Worm (Caenorhabditis elegans) whole organism, L1 larva: ENCODE results near the gene ZK1098.2.
A peak's percentile ranks its signal among the peaks of the same experiment; 100 is the strongest.

ENCODE experiments used
- C16A3.4 ChIP-seq: fragments of 150-350 bp; optimal IDR thresholded peaks from 2 replicates; lab custom pipeline; 2014; ENCODE audit warnings: missing biosample characterization, missing genetic modification characterization
- C34B4.2 ChIP-seq: sonication (generic microtip); optimal IDR thresholded peaks from 2 replicates; lab custom pipeline; 2017; ENCODE audit warnings: mild to moderate bottlenecking, missing genetic modification characterization, missing compliant biosample characterization
- F16B12.6 ChIP-seq: fragments of 150-350 bp; optimal IDR thresholded peaks from 2 replicates; lab custom pipeline; 2014; ENCODE audit warnings: missing biosample characterization, missing genetic modification characterization
- Y116A8C.19 ChIP-seq: sonication (generic microtip); optimal IDR thresholded peaks from 2 replicates; lab custom pipeline; 2016; ENCODE audit warnings: missing compliant biosample characterization, missing genetic modification characterization, borderline replicate concordance
- alr-1 ChIP-seq: fragments of 200-800 bp; sonication (Bioruptor generic); optimal IDR thresholded peaks from 2 replicates; lab custom pipeline; 2018; ENCODE audit warnings: borderline replicate concordance, mild to moderate bottlenecking, missing genetic modification characterization, missing compliant biosample characterization
- blmp-1 ChIP-seq: fragments of 150-350 bp; optimal IDR thresholded peaks from 2 replicates; lab custom pipeline; 2014; ENCODE audit warnings: missing biosample characterization, missing genetic modification characterization
- ceh-82 ChIP-seq, 3 experiments: fragments of 150-350 bp in 1 of 3; sonication (generic microtip) in 2 of 3; optimal IDR thresholded peaks; 2 replicates each; lab custom pipeline; 2014 to 2017; ENCODE audit warnings: missing biosample characterization in 3 of 3, missing genetic modification characterization in 3 of 3
- ceh-88 ChIP-seq: fragments of 200-800 bp; sonication (Bioruptor generic); IDR thresholded peaks from 2 replicates; pipeline ENCODE4 v1.3.6; 2022; ENCODE audit warnings: missing genetic modification characterization, missing compliant biosample characterization
- dpl-1 ChIP-seq, 3 experiments: fragments of 150-350 bp in 2 of 3; sonication (generic microtip) in 1 of 3; optimal IDR thresholded peaks; 2 replicates each; lab custom pipeline; 2014 to 2017; ENCODE audit warnings: missing biosample characterization in 3 of 3, missing genetic modification characterization in 3 of 3, missing genetic modification reagents in 3 of 3
- efl-1 ChIP-seq, 4 experiments: fragments of 150-350 bp; optimal IDR thresholded peaks in 3 of 4; peaks in 1 of 4; 1 replicate in 1 of 4; 2 replicates in 3 of 4; lab custom pipeline; 2014; ENCODE audit warnings: missing biosample characterization in 2 of 4, missing genetic modification characterization in 2 of 4, missing genetic modification reagents in 2 of 4
- egl-27 ChIP-seq, 2 experiments: fragments of 150-350 bp in 1 of 2; sonication (generic microtip); optimal IDR thresholded peaks; 3 replicates each; lab custom pipeline; 2017 to 2018; ENCODE audit warnings: missing biosample characterization in 2 of 2, missing genetic modification characterization in 2 of 2, missing genetic modification reagents in 2 of 2
- elt-2 ChIP-seq: sonication (generic microtip); optimal IDR thresholded peaks from 2 replicates; lab custom pipeline; 2016; ENCODE audit warnings: missing genetic modification characterization, mild to moderate bottlenecking, inconsistent platforms, missing compliant biosample characterization, missing genetic modification reagents
- fkh-10 ChIP-seq: sonication (generic microtip); optimal IDR thresholded peaks from 2 replicates; lab custom pipeline; 2017; ENCODE audit warnings: missing biosample characterization, missing genetic modification reagents, missing genetic modification characterization
- fkh-4 ChIP-seq: sonication (generic microtip); optimal IDR thresholded peaks from 2 replicates; lab custom pipeline; 2016; ENCODE audit warnings: missing compliant biosample characterization, missing genetic modification characterization, borderline replicate concordance
- grh-1 ChIP-seq: fragments of 200-800 bp; sonication (Bioruptor generic); IDR thresholded peaks from 2 replicates; pipeline ENCODE4 v1.3.6; 2022; ENCODE audit warnings: missing genetic modification reagents, missing genetic modification characterization, missing compliant biosample characterization
- hlh-4 ChIP-seq: sonication (generic microtip); optimal IDR thresholded peaks from 2 replicates; lab custom pipeline; 2016; ENCODE audit warnings: mild to moderate bottlenecking, missing genetic modification characterization, missing compliant biosample characterization
- hpl-2 ChIP-seq: fragments of 150-350 bp; optimal IDR thresholded peaks from 2 replicates; lab custom pipeline; 2014; ENCODE audit warnings: missing biosample characterization, missing genetic modification reagents, missing genetic modification characterization
- irx-1 ChIP-seq: sonication (generic microtip); optimal IDR thresholded peaks from 2 replicates; lab custom pipeline; 2016; ENCODE audit warnings: missing genetic modification characterization, missing compliant biosample characterization
- jun-1 ChIP-seq: fragments of 150-350 bp; optimal IDR thresholded peaks from 2 replicates; lab custom pipeline; 2014; ENCODE audit warnings: missing biosample characterization, missing genetic modification reagents, missing genetic modification characterization
- lin-14 ChIP-seq: fragments of 200-800 bp; sonication (Bioruptor generic); optimal IDR thresholded peaks from 2 replicates; lab custom pipeline; 2018; ENCODE audit warnings: mild to moderate bottlenecking, missing genetic modification characterization, moderate library complexity, missing compliant biosample characterization
- lin-15B ChIP-seq: fragments of 150-350 bp; sonication (generic microtip); optimal IDR thresholded peaks from 3 replicates; lab custom pipeline; 2014; ENCODE audit warnings: missing biosample characterization, missing genetic modification characterization
- lin-39 ChIP-seq: fragments of 150-350 bp; optimal IDR thresholded peaks from 2 replicates; lab custom pipeline; 2014; ENCODE audit warnings: missing biosample characterization, missing genetic modification reagents, missing genetic modification characterization
- lsy-2 ChIP-seq, 2 experiments: fragments of 150-350 bp; optimal IDR thresholded peaks; 2 replicates each; lab custom pipeline; 2014; ENCODE audit warnings: missing biosample characterization in 2 of 2, missing genetic modification characterization in 2 of 2
- mdl-1 ChIP-seq, 2 experiments: fragments of 150-350 bp; optimal IDR thresholded peaks; 2 replicates each; lab custom pipeline; 2014 to 2017; ENCODE audit warnings: missing biosample characterization in 2 of 2, missing genetic modification characterization in 2 of 2, inconsistent platforms in 1 of 2
- mef-2 ChIP-seq: fragments of 150-350 bp; optimal IDR thresholded peaks from 2 replicates; lab custom pipeline; 2014; ENCODE audit warnings: missing biosample characterization, missing genetic modification characterization
- mep-1 ChIP-seq: fragments of 150-350 bp; optimal IDR thresholded peaks from 2 replicates; lab custom pipeline; 2014; ENCODE audit warnings: missing biosample characterization, missing genetic modification characterization
- nhr-11 ChIP-seq: fragments of 150-350 bp; optimal IDR thresholded peaks from 2 replicates; lab custom pipeline; 2014; ENCODE audit warnings: missing biosample characterization, missing genetic modification characterization
- nhr-12 ChIP-seq: sonication (generic microtip); optimal IDR thresholded peaks from 2 replicates; lab custom pipeline; 2017; ENCODE audit warnings: missing biosample characterization, missing genetic modification characterization
- nhr-20 ChIP-seq: sonication (generic microtip); optimal IDR thresholded peaks from 2 replicates; lab custom pipeline; 2016; ENCODE audit warnings: mild to moderate bottlenecking, missing genetic modification characterization, missing compliant biosample characterization
- nhr-28 ChIP-seq: fragments of 150-350 bp; optimal IDR thresholded peaks from 2 replicates; lab custom pipeline; 2014; ENCODE audit warnings: missing biosample characterization, missing genetic modification characterization
- nhr-71 ChIP-seq: sonication (generic microtip); optimal IDR thresholded peaks from 2 replicates; lab custom pipeline; 2016; ENCODE audit warnings: mild to moderate bottlenecking, missing genetic modification characterization, moderate library complexity, missing compliant biosample characterization
- nhr-76 ChIP-seq: sonication (generic microtip); optimal IDR thresholded peaks from 2 replicates; lab custom pipeline; 2017; ENCODE audit warnings: missing biosample characterization, missing genetic modification characterization
- nhr-77 ChIP-seq: fragments of 150-350 bp; optimal IDR thresholded peaks from 2 replicates; lab custom pipeline; 2014; ENCODE audit warnings: missing biosample characterization, missing genetic modification characterization
- nhr-84 ChIP-seq: sonication (generic microtip); optimal IDR thresholded peaks from 2 replicates; lab custom pipeline; 2017; ENCODE audit warnings: missing biosample characterization, missing genetic modification characterization
- nhr-90 ChIP-seq: sonication (generic microtip); optimal IDR thresholded peaks from 2 replicates; lab custom pipeline; 2016; ENCODE audit warnings: mild to moderate bottlenecking, missing genetic modification characterization, missing compliant biosample characterization; ENCODE audit not compliant: poor library complexity
- snpc-4 ChIP-seq: fragments of 150-350 bp; optimal IDR thresholded peaks from 2 replicates; lab custom pipeline; 2014; ENCODE audit warnings: missing biosample characterization, missing genetic modification characterization
- snu-23 ChIP-seq: sonication (generic microtip); optimal IDR thresholded peaks from 2 replicates; lab custom pipeline; 2016; ENCODE audit warnings: missing genetic modification characterization, missing compliant biosample characterization
- sox-4 ChIP-seq: sonication (generic microtip); optimal IDR thresholded peaks from 2 replicates; lab custom pipeline; 2016; ENCODE audit warnings: missing genetic modification characterization, missing compliant biosample characterization
- swsn-7 ChIP-seq: sonication (generic microtip); optimal IDR thresholded peaks from 2 replicates; lab custom pipeline; 2016; ENCODE audit warnings: missing genetic modification characterization, missing compliant biosample characterization
- tbx-2 ChIP-seq: sonication (generic microtip); optimal IDR thresholded peaks from 2 replicates; lab custom pipeline; 2016; ENCODE audit warnings: missing genetic modification characterization, missing compliant biosample characterization
- unc-130 ChIP-seq: fragments of 150-350 bp; optimal IDR thresholded peaks from 2 replicates; lab custom pipeline; 2017; ENCODE audit warnings: missing biosample characterization, missing genetic modification characterization, inconsistent platforms
- unc-62 ChIP-seq: fragments of 150-350 bp; optimal IDR thresholded peaks from 2 replicates; lab custom pipeline; 2014; ENCODE audit warnings: missing biosample characterization, missing genetic modification reagents, missing genetic modification characterization
- unc-86 ChIP-seq: sonication (generic microtip); optimal IDR thresholded peaks from 2 replicates; lab custom pipeline; 2016; ENCODE audit warnings: missing genetic modification characterization, missing compliant biosample characterization
- vab-15 ChIP-seq: sonication (generic microtip); optimal IDR thresholded peaks from 2 replicates; lab custom pipeline; 2017; ENCODE audit warnings: missing genotype, mild to moderate bottlenecking, missing genetic modification characterization, missing compliant biosample characterization
- zag-1 ChIP-seq: fragments of 150-350 bp; optimal IDR thresholded peaks from 2 replicates; lab custom pipeline; 2014; ENCODE audit warnings: missing biosample characterization, missing genetic modification characterization
- ztf-4 ChIP-seq: fragments of 150-350 bp; optimal IDR thresholded peaks from 2 replicates; lab custom pipeline; 2014; ENCODE audit warnings: missing biosample characterization, missing genetic modification characterization

The ZK1098.2 gene

DNA sequence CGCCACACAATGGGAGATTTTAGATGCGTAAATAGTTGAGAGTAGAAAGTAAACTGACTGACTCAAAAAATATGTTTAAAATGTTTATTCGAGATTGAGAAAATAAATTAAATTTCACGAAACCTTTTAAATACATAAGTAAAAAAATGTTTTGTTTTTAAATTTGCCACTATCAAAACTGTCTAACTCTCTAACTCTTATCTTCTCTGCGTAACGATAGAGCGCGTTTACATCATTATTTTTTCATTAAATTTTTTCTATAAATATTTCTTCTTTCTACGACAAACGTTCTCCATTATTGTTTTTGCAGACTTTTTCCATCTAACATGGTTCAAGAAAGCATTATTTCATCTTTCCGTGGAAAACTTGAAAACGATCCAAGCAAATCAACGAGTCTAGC is 13.9 kb downstream of the ZK1098.2 start, which contains the start of gene eif-2Balpha (continued):
- TF ChIP-seq nhr-12 (tag; lab: Kevin White, UChicago): no peak
- TF ChIP-seq lin-39 (tag; lab: Kevin White, UChicago): no peak
- TF ChIP-seq nhr-90 (tag; lab: Kevin White, UChicago): no peak
- no peak for TF ChIP-seq grh-1 (GFP tag; lab: Robert Waterston, UW)
- TF ChIP-seq ztf-4 (tag; lab: Kevin White, UChicago): no peak

ce11 chrIII:9544125-9544524 is 15.2 kb downstream of the ZK1098.2 start, which contains the start of gene ZK1098.9:
TSS of gene ZK1098.9 (plus strand) at chrIII:9544425.
- no peak for TF ChIP-seq unc-62 (GFP tag; lab: Kevin White, UChicago)
- no peak for TF ChIP-seq nhr-84 (tag; lab: Kevin White, UChicago)
- TF ChIP-seq fkh-10: no peak
- no peak for TF ChIP-seq ceh-82 (tag; optimal IDR thresholded peaks at IDR 0.05; lab: Kevin White, UChicago)
- TF ChIP-seq nhr-11 (tag; lab: Kevin White, UChicago): no peak
- TF ChIP-seq efl-1 (optimal IDR thresholded peaks at IDR 0.05; lab: Kevin White, UChicago): no peak
- TF ChIP-seq efl-1 (GFP tag; optimal IDR thresholded peaks at IDR 0.05 in 1 of 2; lab: Kevin White, UChicago): no peak
- no peak for TF ChIP-seq nhr-71 (tag; lab: Kevin White, UChicago)
- TF ChIP-seq sox-4 (tag; lab: Kevin White, UChicago): no peak
- TF ChIP-seq blmp-1 (tag; lab: Kevin White, UChicago): no peak
- no peak for TF ChIP-seq lsy-2 (tag; optimal IDR thresholded peaks at IDR 0.05; lab: Kevin White, UChicago)
- no peak for TF ChIP-seq dpl-1 (GFP tag; optimal IDR thresholded peaks at IDR 0.05; lab: Kevin White, UChicago)
- TF ChIP-seq hlh-4: no peak
- TF ChIP-seq Y116A8C.19: no peak
- no peak for TF ChIP-seq unc-86
- TF ChIP-seq lin-14: no peak
- no peak for TF ChIP-seq mep-1

ce11 chrIII:9544820-9545219 is 15.9 kb downstream of the ZK1098.2 start, which contains the start of gene ZK1098.12:
TSS of gene ZK1098.12 (plus strand) at chrIII:9545120.
- TF ChIP-seq dpl-1 (GFP tag; optimal IDR thresholded peaks at IDR 0.05; lab: Kevin White, UChicago) (no peak), efl-1 (optimal IDR thresholded peaks at IDR 0.05; lab: Kevin White, UChicago) (no peak), efl-1 (GFP tag; optimal IDR thresholded peaks at IDR 0.05 in 1 of 2; lab: Kevin White, UChicago) (peak in 1 of 2 experiments; percentile 76)

DNA sequence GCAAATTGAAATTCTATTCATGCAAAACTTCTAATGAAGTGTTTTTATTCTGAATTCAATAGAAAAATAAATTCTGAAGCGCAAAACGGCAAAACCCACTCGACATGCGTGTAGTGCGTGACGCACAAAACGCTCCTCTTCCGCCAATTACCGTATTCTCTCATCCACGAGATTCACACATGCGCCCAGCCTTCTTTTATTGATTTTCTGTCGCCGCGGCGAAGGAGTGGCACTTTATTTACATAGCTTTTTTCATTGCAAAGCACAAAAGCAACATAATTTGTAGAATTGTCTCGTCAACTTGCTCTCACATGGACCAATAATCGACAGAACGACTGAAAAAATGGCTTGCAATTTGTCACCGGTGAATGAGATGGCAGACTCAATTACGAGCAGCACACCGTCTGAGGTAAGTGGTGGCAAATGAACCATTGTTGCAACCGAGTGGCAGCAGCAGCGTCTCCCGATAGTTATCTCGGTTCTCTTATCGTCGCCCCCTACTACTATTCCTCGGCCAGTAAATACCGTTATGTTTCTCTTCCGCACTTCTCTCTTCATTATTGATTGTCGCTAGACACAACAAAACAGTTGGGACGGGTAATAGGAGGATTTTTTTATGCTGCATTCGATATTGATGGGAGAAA is 17.2 kb downstream of the ZK1098.2 start, which contains the start of gene unc-16:
Gene unc-16 (plus strand): TSS at position 243 of the 644 bp plus-strand sequence.
- TF ChIP-seq tbx-2 (tag; lab: Kevin White, UChicago) (peak; percentile 93), ceh-88 (peak; percentile 67), mdl-1 (tag; optimal IDR thresholded peaks at IDR 0.05; lab: Kevin White, UChicago) (peak; percentile 48 to 98), elt-2 (tag; lab: Kevin White, UChicago) (peak; percentile 19), snu-23 (GFP tag; lab: Kevin White, UChicago) (peak; percentile 95), alr-1 (tag; lab: Kevin White, UChicago) (no peak), hpl-2 (GFP tag; lab: Kevin White, UChicago) (peak; percentile 7), nhr-20 (tag; lab: Kevin White, UChicago) (peak; percentile 90), jun-1 (tag; lab: Kevin White, UChicago) (peak; percentile 76), C34B4.2 (tag; lab: Kevin White, UChicago) (no peak), fkh-4 (tag; lab: Kevin White, UChicago) (peak; percentile 63), swsn-7 (tag; lab: Kevin White, UChicago) (peak; percentile 94), nhr-77 (tag; lab: Kevin White, UChicago) (peak; percentile 78), irx-1 (tag; lab: Kevin White, UChicago) (peak; percentile 89), lin-39 (tag; lab: Kevin White, UChicago) (peak; percentile 35), ztf-4 (tag; lab: Kevin White, UChicago) (peak; percentile 80), snpc-4 (tag; lab: Kevin White, UChicago) (peak; percentile 73), lin-15B (peak; percentile 82), F16B12.6 (tag; lab: Kevin White, UChicago) (peak; percentile 69), unc-130 (tag; lab: Kevin White, UChicago) (peak; percentile 88), vab-15 (no peak), nhr-76 (tag; lab: Kevin White, UChicago) (no peak), unc-86 (peak; percentile 92), nhr-11 (tag; lab: Kevin White, UChicago) (peak; percentile 11), zag-1 (tag; lab: Kevin White, UChicago) (no peak), nhr-28 (tag; lab: Kevin White, UChicago) (no peak), egl-27 (tag; optimal IDR thresholded peaks at IDR 0.05; lab: Kevin White, UChicago) (no peak), C16A3.4 (tag; lab: Kevin White, UChicago) (peak; percentile 85), mef-2 (peak; percentile 44), unc-62 (GFP tag; lab: Kevin White, UChicago) (no peak)
